Fruit fly (Drosophila melanogaster) whole organism: ENCODE data around the gene brk.
A peak's percentile ranks its signal among the peaks of the same experiment; 100 is the strongest.

Experiments used
- CG8478 ChIP-seq: fragments of >200 bp; optimal IDR thresholded peaks from 2 replicates; lab custom pipeline; 2018; ENCODE audit warnings: inconsistent platforms
- Dll ChIP-seq: fragments of >200 bp; optimal IDR thresholded peaks from 2 replicates; lab custom pipeline; 2017
- EcR ChIP-seq, 2 experiments: fragments of >200 bp; optimal IDR thresholded peaks; 2 replicates each; lab custom pipeline; 2017; ENCODE audit warnings: missing biosample characterization in 2 of 2, missing genetic modification characterization in 2 of 2, missing genetic modification reagents in 2 of 2
- pan ChIP-seq: fragments of >200 bp; optimal IDR thresholded peaks from 2 replicates; lab custom pipeline; 2017
- psq ChIP-seq: fragments of >200 bp; optimal IDR thresholded peaks from 2 replicates; lab custom pipeline; 2017
- usp ChIP-seq: fragments of >200 bp; optimal IDR thresholded peaks from 2 replicates; lab custom pipeline; 2017; ENCODE audit warnings: missing biosample characterization, missing genetic modification characterization, mixed read lengths

The brk gene

DNA sequence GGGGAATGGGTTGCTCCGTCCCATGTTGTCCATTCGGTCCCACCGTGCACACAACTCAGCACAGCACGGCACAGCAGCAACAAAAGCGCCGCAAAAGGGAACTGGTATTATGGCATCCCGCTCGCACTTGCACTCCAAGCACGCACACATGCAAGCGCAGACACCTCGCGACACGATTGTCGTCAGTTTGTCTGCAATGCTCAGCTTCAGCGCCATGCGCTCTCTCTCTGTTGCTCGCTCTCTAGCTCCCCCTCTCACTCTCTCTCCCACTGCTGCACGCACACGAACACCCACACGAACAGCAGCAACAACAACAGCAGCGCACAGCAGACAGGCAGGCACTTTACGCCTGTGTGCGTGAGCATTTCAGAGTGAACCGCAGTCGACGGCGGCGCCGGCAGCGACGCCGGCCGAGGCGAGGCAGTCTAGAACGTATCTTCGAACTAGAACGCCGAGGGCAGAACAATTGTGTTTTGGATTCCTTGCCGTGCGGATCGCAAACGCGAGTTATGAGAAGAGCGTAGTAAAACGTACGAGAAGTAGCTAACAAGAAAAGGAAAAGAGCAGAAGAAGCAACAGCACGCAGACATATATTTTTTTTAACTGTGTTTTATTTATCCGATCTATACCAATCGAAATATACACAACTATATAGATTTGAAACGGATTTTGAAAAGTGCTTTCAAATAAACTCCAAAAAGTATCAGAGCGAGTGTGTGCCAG lies at the start of gene brk:
Gene brk (plus strand): TSS at position 462 of the 723 bp plus-strand sequence.
- TF ChIP-seq EcR (GFP tag; optimal IDR thresholded peaks at IDR 0.05; lab: Kevin White, UChicago) (no peak), psq (lab: Kevin White, UChicago) (no peak), pan (lab: Kevin White, UChicago) (no peak), Dll (lab: Kevin White, UChicago) (peak; percentile 97)

DNA sequence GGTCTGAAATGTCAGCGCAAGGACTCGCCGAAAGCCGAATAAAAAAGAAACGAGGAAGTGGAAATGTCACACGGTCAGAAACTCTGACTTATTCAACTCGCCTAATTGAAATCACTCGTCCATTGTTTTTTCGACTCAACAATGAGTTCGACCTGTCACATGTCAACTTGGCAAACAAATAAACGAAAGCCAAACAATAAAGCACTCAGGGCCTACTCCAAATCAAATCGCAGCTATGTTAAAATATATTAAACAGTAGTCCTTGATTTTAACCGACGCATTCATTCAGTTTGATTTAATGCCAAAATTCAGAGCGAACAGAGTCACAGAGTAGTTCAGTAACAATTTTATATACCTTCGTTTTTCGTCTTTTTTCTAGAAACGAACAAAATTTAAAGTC lies 41.1 kb upstream of the brk start, which contains the start of gene CG1958:
Gene CG1958 (plus strand): TSS at position 301 of the 400 bp plus-strand sequence.
- no peak for TF ChIP-seq Dll (lab: Kevin White, UChicago)
- no peak for TF ChIP-seq psq (lab: Kevin White, UChicago)
- no peak for TF ChIP-seq pan (lab: Kevin White, UChicago)
- no peak for TF ChIP-seq EcR (GFP tag; optimal IDR thresholded peaks at IDR 0.05; lab: Kevin White, UChicago)
- no peak for TF ChIP-seq usp
- no peak for TF ChIP-seq CG8478 (lab: Kevin White, UChicago)

DNA sequence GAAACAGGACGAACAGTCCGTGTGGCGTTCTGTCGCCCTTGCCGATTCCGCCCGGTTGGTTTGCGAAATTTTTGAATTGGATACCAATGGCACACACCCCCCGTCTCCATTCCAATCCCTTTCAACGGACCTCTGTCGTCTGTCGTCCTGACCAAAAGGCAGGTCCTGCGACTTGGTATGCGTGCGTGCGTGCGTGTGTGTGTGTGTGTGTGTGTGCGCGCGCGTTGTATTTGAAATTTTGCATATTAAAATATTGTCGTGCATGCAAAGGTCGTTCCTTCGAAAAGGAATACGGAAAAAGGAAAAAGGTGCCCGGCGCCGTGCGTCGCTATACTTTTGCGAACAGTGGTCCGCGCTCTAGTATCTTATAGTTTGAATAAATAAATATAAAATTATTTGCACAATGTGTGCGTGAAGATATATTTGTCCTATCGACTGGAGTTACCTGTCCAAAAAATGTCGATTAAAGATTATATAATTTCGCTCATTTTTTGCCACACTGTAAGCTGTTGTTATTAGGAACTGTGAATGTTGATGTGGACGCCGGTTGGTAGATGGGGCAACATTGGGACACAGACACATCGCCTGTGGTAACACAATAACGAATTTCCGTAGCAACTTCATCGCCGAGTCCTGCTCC lies 36.2 kb upstream of the brk start:
- TF ChIP-seq usp (no peak), pan (lab: Kevin White, UChicago) (peak; percentile 52), psq (lab: Kevin White, UChicago) (no peak)

DNA sequence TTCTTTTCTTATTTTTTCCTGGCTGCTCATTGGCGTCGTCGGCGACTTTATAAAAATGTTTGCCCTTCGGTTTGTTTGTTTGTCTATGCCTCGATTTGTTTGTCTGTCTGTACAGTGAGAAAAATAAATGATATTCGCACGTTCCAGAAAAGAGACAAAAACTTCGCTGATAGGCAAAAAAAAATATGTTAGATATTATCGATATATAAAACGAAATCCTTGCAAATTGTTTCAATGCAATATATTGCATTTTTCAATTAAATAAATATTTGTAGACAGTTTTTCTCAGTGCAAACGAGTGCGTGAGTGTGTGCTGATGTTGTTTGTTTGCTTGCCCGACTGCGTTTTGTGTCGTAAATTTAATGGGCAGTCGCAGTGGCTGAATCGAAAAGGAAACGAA lies 30.7 kb upstream of the brk start:
- no peak for TF ChIP-seq usp
- TF ChIP-seq Dll (lab: Kevin White, UChicago), result no peak
- TF ChIP-seq CG8478 (lab: Kevin White, UChicago), result no peak
- TF ChIP-seq EcR (GFP tag; optimal IDR thresholded peaks at IDR 0.05; lab: Kevin White, UChicago), result no peak
- TF ChIP-seq psq (lab: Kevin White, UChicago), result no peak

DNA sequence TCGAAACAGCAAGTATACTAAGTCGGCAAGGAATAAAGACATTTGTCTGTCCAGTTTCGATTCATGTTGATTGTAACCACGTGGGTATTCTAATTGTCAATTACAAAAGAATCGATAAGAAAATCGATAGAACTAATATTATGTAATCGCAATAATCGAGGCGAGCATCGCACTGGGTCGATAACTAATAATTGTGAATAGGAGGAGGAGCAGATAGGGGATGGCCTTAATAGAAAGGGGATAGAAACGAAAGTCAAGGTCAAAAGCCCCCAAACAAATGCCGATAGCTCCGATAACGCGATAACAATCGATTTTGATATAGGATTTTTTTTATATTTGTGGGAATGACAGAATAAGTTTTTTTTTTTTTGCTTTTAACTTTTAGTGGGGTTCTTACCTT lies 22.8 kb upstream of the brk start:
- TF ChIP-seq usp (no peak), EcR (GFP tag; optimal IDR thresholded peaks at IDR 0.05; lab: Kevin White, UChicago) (no peak)

DNA sequence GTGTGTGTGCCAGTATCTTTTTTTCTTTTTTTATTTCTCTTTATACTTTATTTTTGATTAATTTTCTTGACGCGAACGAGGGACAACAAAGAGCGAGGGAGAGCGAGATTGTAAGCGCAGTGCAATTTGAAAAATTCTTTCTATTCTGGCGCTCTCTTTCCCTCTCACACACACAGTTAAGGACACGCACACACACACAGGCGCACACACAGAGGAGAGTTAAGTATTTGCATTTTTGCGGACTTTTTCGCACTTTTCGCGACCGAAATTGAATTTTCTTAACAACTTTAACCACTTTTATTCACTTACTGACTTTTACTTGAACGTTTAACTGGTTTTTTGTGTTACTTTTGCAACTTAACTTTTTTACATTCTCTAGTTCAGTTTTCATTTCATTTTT lies 22.3 kb upstream of the brk start:
- no peak for TF ChIP-seq psq (lab: Kevin White, UChicago)
- TF ChIP-seq EcR (GFP tag; optimal IDR thresholded peaks at IDR 0.05; lab: Kevin White, UChicago), result no peak
- TF ChIP-seq Dll (lab: Kevin White, UChicago), result no peak
- TF ChIP-seq pan (lab: Kevin White, UChicago), result no peak
- TF ChIP-seq usp, result no peak
- no peak for TF ChIP-seq CG8478 (lab: Kevin White, UChicago)

DNA sequence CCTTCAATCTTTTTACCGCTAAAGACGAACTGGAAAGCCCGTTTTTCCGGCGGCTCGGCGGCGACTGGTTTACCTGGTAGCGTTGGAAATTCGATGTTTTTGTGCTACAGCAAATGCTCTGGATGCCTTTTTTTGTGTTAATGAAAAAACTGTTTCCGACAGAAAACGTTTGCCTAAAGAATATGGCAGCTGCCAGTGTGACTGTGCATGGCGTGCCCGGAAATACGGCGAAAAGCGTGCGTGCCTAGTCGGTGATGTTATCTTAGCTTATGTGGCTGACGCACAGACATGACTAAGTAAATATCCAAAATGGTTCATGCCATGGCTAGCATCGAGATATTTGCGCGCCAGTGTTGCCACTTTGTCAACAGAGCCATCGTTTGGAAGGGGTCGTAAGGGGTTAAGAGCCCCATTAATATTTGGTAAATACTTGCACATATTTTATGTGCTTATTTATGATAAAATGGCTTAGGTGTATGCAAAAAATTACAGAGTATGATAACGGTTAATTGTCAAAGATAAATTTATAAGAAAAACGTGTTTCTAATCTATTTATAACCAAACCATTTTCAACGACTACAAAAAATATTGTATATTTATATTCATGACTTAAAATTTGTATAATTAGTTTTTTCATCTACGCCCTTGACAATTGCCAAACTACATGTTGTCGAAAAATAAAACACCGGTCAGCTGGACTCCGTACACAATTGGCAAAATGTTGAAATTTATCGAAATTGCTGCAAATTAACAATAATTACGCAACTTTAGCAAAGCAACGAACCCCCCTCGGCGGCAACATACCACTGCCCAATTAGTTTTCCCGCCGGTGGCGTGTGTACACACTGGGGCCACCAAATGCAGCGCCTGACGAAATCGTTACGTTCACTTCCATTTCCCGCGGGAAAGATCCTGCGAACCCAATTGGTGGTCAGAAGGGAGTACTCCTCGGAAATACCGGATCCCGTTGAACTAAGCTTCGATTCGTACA lies 21.4 kb upstream of the brk start, which contains the start of gene CG2059:
Gene CG2059 (plus strand): TSS at position 364 of the 991 bp plus-strand sequence.
- TF ChIP-seq EcR (GFP tag; optimal IDR thresholded peaks at IDR 0.05; lab: Kevin White, UChicago) (no peak), psq (lab: Kevin White, UChicago) (no peak), CG8478 (lab: Kevin White, UChicago) (no peak), pan (lab: Kevin White, UChicago) (no peak), Dll (lab: Kevin White, UChicago) (no peak), usp (no peak)

DNA sequence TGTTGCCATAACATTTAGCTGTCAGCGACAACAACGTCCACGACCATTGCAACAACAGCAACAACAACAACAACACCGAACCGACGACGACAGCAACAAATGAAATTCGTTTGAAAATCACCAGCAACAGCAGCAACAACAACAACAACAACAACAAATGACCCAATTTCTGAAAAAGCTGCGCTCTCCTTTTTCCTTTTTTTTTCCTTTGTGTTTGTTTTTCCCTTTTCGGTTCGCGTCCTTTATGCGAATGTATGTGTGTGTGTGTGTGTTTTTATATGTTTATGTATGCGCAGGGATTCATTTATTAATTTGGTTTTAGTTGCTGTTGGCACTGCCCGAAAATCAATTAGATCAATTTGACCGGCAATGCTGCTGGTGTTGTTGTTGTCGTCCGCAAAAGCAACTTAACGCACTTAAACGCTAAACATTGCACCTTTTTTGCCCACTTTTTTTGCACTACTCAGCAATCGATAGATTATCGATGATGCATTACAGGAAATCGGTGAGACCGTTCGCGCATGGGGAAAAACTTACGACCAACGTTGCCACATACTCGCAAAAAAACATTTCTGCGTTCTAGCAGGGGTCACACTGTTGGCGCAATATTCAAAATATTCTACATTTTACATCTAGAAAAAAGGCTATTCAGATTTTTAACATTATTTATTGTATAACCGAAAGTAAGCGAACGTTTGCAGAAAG lies 16.8 kb upstream of the brk start, which contains the start of gene unc-119:
Gene unc-119 (minus strand): TSS at position 488 of the 705 bp plus-strand sequence.
- TF ChIP-seq EcR (GFP tag; optimal IDR thresholded peaks at IDR 0.05; lab: Kevin White, UChicago), result no peak
- TF ChIP-seq psq (lab: Kevin White, UChicago), result no peak
- TF ChIP-seq Dll (lab: Kevin White, UChicago), result no peak
- TF ChIP-seq pan (lab: Kevin White, UChicago), result no peak
- no peak for TF ChIP-seq usp
- no peak for TF ChIP-seq CG8478 (lab: Kevin White, UChicago)

DNA sequence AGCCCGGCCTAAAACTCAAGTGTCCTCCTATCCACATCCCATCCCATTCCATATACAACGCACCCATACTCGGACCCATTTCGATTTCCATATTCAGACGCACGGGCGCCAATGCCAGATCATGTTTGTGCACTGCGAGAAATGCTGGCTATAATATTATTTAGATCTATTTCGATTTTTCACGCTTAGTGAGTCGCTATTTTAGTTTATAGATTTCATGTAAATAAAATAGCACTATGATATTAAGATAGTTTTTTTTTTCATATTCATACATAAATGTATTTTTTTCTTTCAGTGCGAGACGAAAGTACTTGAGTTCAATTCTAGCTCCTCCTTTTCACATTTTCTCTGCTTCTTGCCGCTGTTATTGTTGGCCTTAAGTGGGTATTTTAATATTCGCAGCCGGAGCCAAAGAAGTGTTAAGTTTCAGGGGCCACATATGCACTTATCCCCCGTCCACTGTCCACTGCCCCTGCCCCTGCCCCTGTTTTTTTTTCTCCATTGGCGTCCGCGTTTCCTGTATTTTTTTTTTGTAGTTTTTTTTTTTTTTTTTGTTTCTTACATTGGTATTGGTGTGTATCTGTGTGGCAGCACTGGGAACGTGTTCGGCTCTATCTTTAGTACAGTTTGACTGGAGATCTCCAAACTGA lies 15.8 kb upstream of the brk start:
- TF ChIP-seq usp (no peak), EcR (GFP tag; optimal IDR thresholded peaks at IDR 0.05; lab: Kevin White, UChicago) (no peak), pan (lab: Kevin White, UChicago) (no peak)

DNA sequence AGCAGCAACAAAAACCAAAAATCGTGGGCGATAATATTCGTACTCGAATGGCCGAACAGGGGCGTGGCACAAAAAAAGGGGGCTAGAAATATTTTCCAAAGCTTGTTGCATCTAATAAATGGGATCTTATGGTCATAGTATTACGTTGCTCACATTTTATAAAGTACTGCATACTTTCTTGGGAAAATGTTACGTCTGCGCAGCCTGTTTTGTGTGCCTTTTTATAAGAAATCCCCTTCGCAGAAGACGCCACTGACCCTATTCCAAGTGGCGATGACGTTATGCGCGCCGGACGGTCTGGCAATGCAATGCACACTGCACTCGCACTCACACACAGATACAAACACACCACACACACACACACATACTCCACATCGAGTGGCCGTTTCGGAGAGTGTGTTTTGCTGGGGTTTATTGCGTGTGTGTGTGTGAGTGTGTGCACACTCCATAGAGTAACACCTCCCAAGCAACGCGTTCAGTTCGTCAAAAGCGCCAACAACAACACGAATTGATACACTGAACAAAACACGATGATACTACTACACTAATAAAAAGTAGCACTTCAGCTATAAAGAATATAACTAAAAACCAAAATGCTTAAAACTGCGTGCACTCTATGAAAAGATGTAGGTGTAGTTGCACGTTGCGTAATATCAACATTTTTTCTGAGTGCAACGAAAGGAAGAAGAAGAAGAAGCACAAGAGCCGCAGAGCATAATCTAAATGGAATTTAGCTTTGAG lies 14.4 kb upstream of the brk start:
- no peak for TF ChIP-seq psq (lab: Kevin White, UChicago)
